Worm (Caenorhabditis elegans): ENCODE measurements around the gene trr-1.

DNA sequence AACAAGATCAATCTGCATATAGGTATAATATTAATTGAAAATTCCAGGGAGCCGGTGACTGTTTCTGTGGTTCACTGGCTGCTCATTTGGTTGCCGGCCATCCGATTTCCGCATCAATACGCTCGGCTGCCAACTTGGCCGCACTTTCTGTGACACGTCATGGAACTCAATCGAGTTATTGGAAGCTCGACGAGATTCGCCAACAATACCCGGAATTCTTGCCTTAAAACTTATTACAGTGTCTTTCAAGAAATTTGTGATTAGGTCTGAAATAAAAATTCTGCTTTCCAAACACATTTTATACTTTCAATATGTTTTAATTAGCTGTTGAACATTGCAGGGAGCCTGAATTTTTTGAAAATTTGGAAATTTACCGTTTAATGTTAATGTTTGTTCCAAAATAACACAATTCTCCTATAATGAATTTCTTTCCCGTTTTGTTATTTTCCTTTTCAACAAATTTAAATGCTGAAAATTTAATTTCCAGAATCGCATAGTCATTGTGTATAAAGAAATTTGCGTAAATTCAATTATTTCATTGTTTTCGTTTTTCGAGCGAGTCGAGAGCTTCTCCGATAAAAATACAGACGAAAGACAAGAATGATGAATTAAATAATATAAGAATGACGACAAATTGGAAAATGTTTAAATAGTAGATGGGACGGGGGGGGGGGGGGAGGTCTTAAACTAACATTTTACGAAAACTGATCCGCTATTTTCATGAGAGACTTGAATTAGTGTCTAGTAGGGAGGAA is 61.4 kb downstream of the trr-1 start:
- TF ChIP-seq pes-1 (GFP tag; IDR thresholded peaks at IDR 0.05), result no peak
- TF ChIP-seq tbx-11 (GFP tag; IDR thresholded peaks at IDR 0.05), result no peak
- peak; percentile 9 for TF ChIP-seq ceh-36 (tag; optimal IDR thresholded peaks at IDR 0.05)
- no peak for TF ChIP-seq hnd-1 (tag; optimal IDR thresholded peaks at IDR 0.05)
- TF ChIP-seq tbx-37 (GFP tag; conservative IDR thresholded peaks at IDR 0.05), result no peak
- no peak for TF ChIP-seq hmg-4 (GFP tag; optimal IDR thresholded peaks at IDR 0.05)
- no peak for TF ChIP-seq tra-4 (tag; optimal IDR thresholded peaks at IDR 0.05)
- no peak for TF ChIP-seq aly-1 (tag; optimal IDR thresholded peaks at IDR 0.05)

Data from whole organism, early embryonic.